Worm (Caenorhabditis elegans) whole organism, midembryonic: ENCODE measurements around the gene F43E2.11.

Experiments
- flt-1 ChIP-seq: fragments of 200-800 bp; sonication (Bioruptor generic); IDR thresholded peaks from 2 replicates; pipeline ENCODE4 v1.3.6; 2022; ENCODE audit warnings: missing genetic modification characterization, missing compliant biosample characterization
- ref-1 ChIP-seq: fragments of 200-800 bp; sonication (Bioruptor generic); conservative IDR thresholded peaks from 2 replicates; pipeline ENCODE4 v1.3.6; 2022; ENCODE audit warnings: missing genetic modification reagents, missing genetic modification characterization, missing compliant biosample characterization
- ztf-29 ChIP-seq: fragments of 200-800 bp; sonication (Bioruptor generic); IDR thresholded peaks from 2 replicates; pipeline ENCODE4 v1.3.6; 2022; ENCODE audit warnings: missing genetic modification reagents, missing genetic modification characterization, missing compliant biosample characterization

DNA sequence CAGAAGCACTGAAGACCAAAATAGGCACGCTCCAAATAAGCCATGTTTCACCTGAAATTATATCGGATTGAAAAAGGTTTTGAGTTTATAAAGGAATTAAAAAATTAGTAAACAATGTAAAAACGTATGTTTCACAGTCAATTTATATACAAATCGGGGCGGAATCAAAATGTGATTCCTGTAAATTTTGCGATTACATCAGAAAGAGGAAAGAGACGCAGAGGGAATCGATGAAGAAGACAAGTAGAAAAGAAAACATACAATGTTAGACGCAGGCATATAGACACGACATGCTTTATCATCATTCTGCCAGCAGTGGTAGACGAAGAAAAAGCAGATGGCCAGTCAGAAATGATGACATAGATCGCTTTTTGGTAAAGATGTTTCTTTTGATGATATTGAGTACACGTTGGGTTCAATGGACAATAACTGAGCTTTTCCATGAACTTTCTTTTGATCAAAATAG is 6.1 kb downstream of the F43E2.11 start, which contains the start of gene msra-1:
- TF ChIP-seq flt-1 = no peak
- TF ChIP-seq ztf-29 (GFP tag; lab: Robert Waterston, UW) = no peak
- no peak for TF ChIP-seq ref-1 (GFP tag; lab: Robert Waterston, UW)
